Worm (Caenorhabditis elegans): Measurements from ENCODE around the gene fbxb-79.

Gene fbxb-79

DNA sequence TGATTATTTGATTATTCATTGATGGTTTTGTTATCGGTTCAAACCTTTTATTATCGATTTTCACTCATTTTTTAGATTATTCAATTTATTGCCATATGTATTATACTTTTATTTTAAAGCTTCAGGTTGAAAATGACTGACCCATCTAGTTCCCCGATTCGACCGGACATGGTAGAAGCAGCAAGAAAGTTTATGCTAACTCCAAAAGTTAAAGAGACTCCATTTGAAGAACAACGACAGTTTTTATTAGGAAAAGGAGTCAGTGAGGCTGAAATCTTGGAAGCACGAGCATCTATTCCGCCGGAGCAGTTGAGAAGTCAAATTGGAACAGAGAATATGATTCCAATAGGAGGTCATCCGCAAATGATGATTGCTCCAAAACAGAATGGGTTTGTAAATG lies 6.3 kb downstream of the fbxb-79 start, which contains the start of gene prx-14:
Gene prx-14, plus strand, starts transcription at position 120 of the 400 bp plus-strand sequence.
- TF ChIP-seq dve-1 (tag; optimal IDR thresholded peaks at IDR 0.05; ENCODE audit: insufficient read depth) (peak; percentile 5), daf-16 (GFP tag; optimal IDR thresholded peaks at IDR 0.05) (no peak), daf-16 (tag; optimal IDR thresholded peaks at IDR 0.05) (no peak), pha-4 (GFP tag; IDR thresholded peaks at IDR 0.05) (peak; percentile 37; the same call in 1 of the 2 replicates), pha-4 (tag; optimal IDR thresholded peaks at IDR 0.05) (no peak), php-3 (GFP tag; IDR thresholded peaks at IDR 0.05) (0 out of 2 replicates have a peak, but pooled peaks have one; percentile 25), tag-97 (GFP tag; IDR thresholded peaks at IDR 0.05) (no peak), daf-8 (GFP tag; IDR thresholded peaks at IDR 0.05) (no peak), spr-1 (tag; optimal IDR thresholded peaks at IDR 0.05) (no peak), aly-2 (tag; optimal IDR thresholded peaks at IDR 0.05) (no peak), nhr-25 (tag; optimal IDR thresholded peaks at IDR 0.05; ENCODE audit: borderline replicate concordance, insufficient read depth) (no peak), F37D6.2 (tag; optimal IDR thresholded peaks at IDR 0.05) (no peak), ama-1 (optimal IDR thresholded peaks at IDR 0.05) (peak; percentile 41), mep-1 (tag; optimal IDR thresholded peaks at IDR 0.05) (peak; percentile 14), snpc-4 (tag; optimal IDR thresholded peaks at IDR 0.05) (no peak), ztf-11 (tag; optimal IDR thresholded peaks at IDR 0.05) (no peak), zfp-3 (GFP tag; conservative IDR thresholded peaks at IDR 0.05) (0 out of 2 replicates have a peak, but pooled peaks have one; percentile 61), nhr-48 (tag; optimal IDR thresholded peaks at IDR 0.05) (peak; percentile 5), nhr-76 (tag; optimal IDR thresholded peaks at IDR 0.05) (no peak), lsy-2 (tag; optimal IDR thresholded peaks at IDR 0.05) (no peak), aha-1 (tag) (peak; percentile 88), nhr-10 (tag; optimal IDR thresholded peaks at IDR 0.05) (no peak), madf-5 (GFP tag; IDR thresholded peaks at IDR 0.05) (no peak), pqm-1 (tag; optimal IDR thresholded peaks at IDR 0.05) (peak; percentile 11), lin-38 (GFP tag; IDR thresholded peaks at IDR 0.05) (peak; percentile 40)

DNA sequence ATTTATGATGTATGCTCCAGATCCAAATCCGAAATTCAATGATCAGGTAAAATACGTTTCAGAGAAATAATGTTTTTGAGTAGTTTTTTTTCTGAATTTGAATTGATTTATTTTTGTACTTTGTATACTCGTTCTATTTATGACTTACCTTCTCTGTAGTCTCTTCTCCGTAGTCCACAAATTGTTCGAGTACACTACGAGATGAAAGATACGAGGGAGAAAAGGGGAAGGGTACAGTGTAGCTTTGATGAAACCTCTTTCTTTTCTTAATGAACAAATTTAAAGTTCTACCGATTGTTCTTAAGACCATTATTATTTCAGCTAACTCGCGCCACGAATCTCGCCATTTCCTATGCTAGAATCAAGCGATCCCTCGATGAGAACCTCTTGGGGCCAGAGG lies 9.2 kb downstream of the fbxb-79 start:
- no peak for TF ChIP-seq ZK546.5 (tag; optimal IDR thresholded peaks at IDR 0.05)
- no peak for TF ChIP-seq cey-2 (tag; optimal IDR thresholded peaks at IDR 0.05; ENCODE audit: borderline replicate concordance, insufficient read depth)
- TF ChIP-seq dmd-8 (GFP tag; IDR thresholded peaks at IDR 0.05), result no peak
- TF ChIP-seq skn-1 (tag; optimal IDR thresholded peaks at IDR 0.05), result no peak
- TF ChIP-seq zfp-3 (GFP tag; conservative IDR thresholded peaks at IDR 0.05), result no peak
- no peak for TF ChIP-seq dmd-6 (GFP tag; IDR thresholded peaks at IDR 0.05)
- peak; percentile 30 for TF ChIP-seq dve-1 (tag; optimal IDR thresholded peaks at IDR 0.05; ENCODE audit: insufficient read depth)
- no peak for TF ChIP-seq R02D3.7 (tag; optimal IDR thresholded peaks at IDR 0.05)
- TF ChIP-seq sdz-12 (GFP tag; optimal IDR thresholded peaks at IDR 0.05), result no peak
- no peak for TF ChIP-seq vab-7 (GFP tag; IDR thresholded peaks at IDR 0.05)
- TF ChIP-seq Y48G9A.11 (GFP tag; IDR thresholded peaks at IDR 0.05), result no peak
- peak; percentile 78 for TF ChIP-seq aha-1 (tag)
- no peak for TF ChIP-seq nhr-25 (tag; optimal IDR thresholded peaks at IDR 0.05; ENCODE audit: borderline replicate concordance, insufficient read depth)
- peak; percentile 99 for TF ChIP-seq nhr-28 (tag; optimal IDR thresholded peaks at IDR 0.05)
- TF ChIP-seq lim-7 (GFP tag; IDR thresholded peaks at IDR 0.05), result no peak
- no peak for TF ChIP-seq lin-39 (tag; optimal IDR thresholded peaks at IDR 0.05)
- TF ChIP-seq arid-1 (GFP tag; conservative IDR thresholded peaks at IDR 0.05), result no peak
- TF ChIP-seq nhr-48 (tag; optimal IDR thresholded peaks at IDR 0.05), result no peak
- no peak for TF ChIP-seq nhr-102 (tag; optimal IDR thresholded peaks at IDR 0.05)
- no peak for TF ChIP-seq mxl-2 (GFP tag; conservative IDR thresholded peaks at IDR 0.05)
- TF ChIP-seq tra-1 (GFP tag; IDR thresholded peaks at IDR 0.05), result no peak
- no peak for TF ChIP-seq ctbp-1 (GFP tag; IDR thresholded peaks at IDR 0.05)
- no peak for TF ChIP-seq Y105C5A.15 (GFP tag; IDR thresholded peaks at IDR 0.05)
- TF ChIP-seq mxl-3 (GFP tag; optimal IDR thresholded peaks at IDR 0.05), result no peak
- no peak for TF ChIP-seq nhr-11 (tag; optimal IDR thresholded peaks at IDR 0.05)
- TF ChIP-seq nhr-6 (tag; optimal IDR thresholded peaks at IDR 0.05), result no peak
- TF ChIP-seq D1046.2 (GFP tag; IDR thresholded peaks at IDR 0.05), result no peak
- TF ChIP-seq daf-8 (GFP tag; IDR thresholded peaks at IDR 0.05), result no peak
- no peak for TF ChIP-seq php-3 (GFP tag; IDR thresholded peaks at IDR 0.05)
- TF ChIP-seq egl-43 (GFP tag; IDR thresholded peaks at IDR 0.05), result no peak
- TF ChIP-seq spr-3 (GFP tag; optimal IDR thresholded peaks at IDR 0.05), result no peak
- no peak for TF ChIP-seq snpc-4 (tag; optimal IDR thresholded peaks at IDR 0.05)
- TF ChIP-seq F37D6.2 (tag; optimal IDR thresholded peaks at IDR 0.05), result no peak
- no peak for TF ChIP-seq nhr-41 (GFP tag; IDR thresholded peaks at IDR 0.05)
- no peak for TF ChIP-seq nhr-76 (tag; optimal IDR thresholded peaks at IDR 0.05)
- TF ChIP-seq ceh-28 (tag; optimal IDR thresholded peaks at IDR 0.05), result no peak

All from whole organism, L4 larva.